Worm (Caenorhabditis elegans): ENCODE results near the gene W06D11.2.

- no peak for TF ChIP-seq lin-15B (tag; optimal IDR thresholded peaks at IDR 0.05)
- TF ChIP-seq nhr-28 (tag; optimal IDR thresholded peaks at IDR 0.05), result no peak
- TF ChIP-seq zip-4 (GFP tag; optimal IDR thresholded peaks at IDR 0.05), result no peak
- no peak for TF ChIP-seq C16A3.4 (tag; optimal IDR thresholded peaks at IDR 0.05)
- TF ChIP-seq mdl-1 (tag; optimal IDR thresholded peaks at IDR 0.05), result no peak
- TF ChIP-seq nhr-237 (tag; optimal IDR thresholded peaks at IDR 0.05), result no peak
- TF ChIP-seq snpc-4 (tag; optimal IDR thresholded peaks at IDR 0.05), result no peak
- TF ChIP-seq irx-1 (tag; optimal IDR thresholded peaks at IDR 0.05), result no peak
- no peak for TF ChIP-seq lin-39 (tag; optimal IDR thresholded peaks at IDR 0.05)
- no peak for TF ChIP-seq zag-1 (tag; optimal IDR thresholded peaks at IDR 0.05)
- no peak for TF ChIP-seq unc-62 (GFP tag; optimal IDR thresholded peaks at IDR 0.05)
- no peak for TF ChIP-seq unc-98 (GFP tag; IDR thresholded peaks at IDR 0.05)
Measured at ce11 chrX:12306565-12306964, 10.0 kb upstream of the W06D11.2 start, which contains the start of gene phf-32.
